5 fruit fly cellular contexts compared by ENCODE assay signal in the genomic region with DNA sequence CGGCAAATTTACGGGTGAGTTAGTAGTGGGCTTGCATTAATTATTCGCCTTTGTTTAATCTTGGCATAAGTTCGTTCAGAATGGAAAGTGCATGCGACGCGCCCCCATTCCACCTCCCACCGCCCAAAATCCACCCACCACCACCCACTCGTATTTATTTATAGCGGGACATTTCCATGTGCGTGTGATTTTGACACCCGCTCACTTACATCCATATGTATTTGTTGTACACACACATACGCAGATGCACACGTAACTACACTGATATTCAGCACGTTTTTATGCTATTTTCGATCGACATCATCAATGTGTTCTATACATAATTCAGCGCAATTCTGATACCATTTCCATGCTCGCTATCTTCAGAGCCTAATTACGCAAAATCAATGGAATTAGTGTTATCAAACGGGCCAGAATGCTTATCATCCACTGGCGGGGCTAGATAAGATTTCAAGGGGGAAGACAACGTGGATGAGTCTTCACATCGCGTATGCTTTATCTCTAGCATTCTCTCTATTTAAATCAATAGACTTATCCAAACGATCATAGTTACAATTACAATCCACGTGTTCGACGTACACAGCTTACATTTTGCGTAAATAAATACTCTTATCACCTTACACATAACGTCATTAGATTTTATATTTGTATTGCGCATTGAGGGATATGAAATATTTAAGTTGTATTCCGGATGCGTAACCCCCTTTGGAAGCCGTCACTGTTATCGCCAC.
TF ChIP-seq lines count a peak whose summit lies in the region.

No protein-coding gene starts in this region.

- no peak for TF ChIP-seq CTCF in whole organism, embryonic (GFP tag; optimal IDR thresholded peaks at IDR 0.05; lab: Kevin White, UChicago)

TF ChIP-seq in whole organism, adult, 20 proteins besides CTCF, POLR2A, EP300 and RAD21:
- TF ChIP-seq CG7045 (GFP tag; optimal IDR thresholded peaks at IDR 0.05; lab: Kevin White, UChicago) (peak; percentile 7), Mnt (GFP tag; optimal IDR thresholded peaks at IDR 0.05; lab: Kevin White, UChicago) (peak; percentile 53), Crg-1 (GFP tag; optimal IDR thresholded peaks at IDR 0.05; lab: Kevin White, UChicago) (peak; percentile 8), CG5204 (GFP tag; optimal IDR thresholded peaks at IDR 0.05; lab: Kevin White, UChicago) (no peak), cic (GFP tag; optimal IDR thresholded peaks at IDR 0.05; lab: Kevin White, UChicago) (peak; percentile 18), ovo (GFP tag; optimal IDR thresholded peaks at IDR 0.05; lab: Kevin White, UChicago) (peak; percentile 74), tj (GFP tag; optimal IDR thresholded peaks at IDR 0.05; lab: Kevin White, UChicago) (no peak), kay (GFP tag; lab: Kevin White, UChicago; ENCODE audit: borderline replicate concordance) (peak; percentile 92)

TF ChIP-seq in whole organism, embryonic, 481 proteins besides CTCF, POLR2A, EP300 and RAD21 (continues in another document):
- TF ChIP-seq CG4820 (GFP tag; optimal IDR thresholded peaks at IDR 0.05; lab: Kevin White, UChicago) (peak; percentile 6), tna (GFP tag; IDR thresholded peaks at IDR 0.05; lab: Robert Waterston, UW; ENCODE audit: partially characterized antibody) (no peak), H15 (GFP tag; IDR thresholded peaks at IDR 0.05; lab: Robert Waterston, UW) (no peak), CG17568 (GFP tag; optimal IDR thresholded peaks at IDR 0.05; lab: Kevin White, UChicago) (peak; percentile 35), CG8281 (tag; optimal IDR thresholded peaks at IDR 0.05; lab: Kevin White, UChicago) (no peak), CG1529 (GFP tag; optimal IDR thresholded peaks at IDR 0.05; lab: Kevin White, UChicago) (no peak), prd (optimal IDR thresholded peaks at IDR 0.05; lab: Kevin White, UChicago) (no peak), prd (GFP tag; IDR thresholded peaks at IDR 0.05; lab: Robert Waterston, UW) (peak; percentile 13; the same call in 1 of the 3 replicates), ftz-f1 (GFP tag; optimal IDR thresholded peaks at IDR 0.05; lab: Kevin White, UChicago) (no peak), so (GFP tag; IDR thresholded peaks at IDR 0.05; lab: Robert Waterston, UW) (peak; percentile 32; the same call in 1 of the 3 replicates), Sin3A (optimal IDR thresholded peaks at IDR 0.05; lab: Kevin White, UChicago) (no peak), Adf1 (GFP tag; IDR thresholded peaks at IDR 0.05; lab: Robert Waterston, UW) (peak; percentile 7; the same call in 1 of the 2 replicates), sob (GFP tag; IDR thresholded peaks at IDR 0.05; lab: Robert Waterston, UW) (peak; percentile 39; the same call in 1 of the 2 replicates), slbo (GFP tag; IDR thresholded peaks at IDR 0.05; lab: Robert Waterston, UW) (peak; percentile 28; the same call in 1 of the 2 replicates), Spps (tag; optimal IDR thresholded peaks at IDR 0.05; lab: Kevin White, UChicago) (no peak), cg (GFP tag; optimal IDR thresholded peaks at IDR 0.05; lab: Kevin White, UChicago) (peak; percentile 84), CG6854 (GFP tag; optimal IDR thresholded peaks at IDR 0.05; lab: Kevin White, UChicago) (peak; percentile 27), CG6683 (GFP tag; optimal IDR thresholded peaks at IDR 0.05; lab: Kevin White, UChicago) (no peak)

TF ChIP-seq in whole organism, prepupa, 60 proteins besides CTCF, POLR2A, EP300 and RAD21 (continues in another document):
- no peak for TF ChIP-seq Hr38 (GFP tag; optimal IDR thresholded peaks at IDR 0.05; lab: Kevin White, UChicago)
- no peak for TF ChIP-seq CG11762 (GFP tag; optimal IDR thresholded peaks at IDR 0.05; lab: Kevin White, UChicago; ENCODE audit: insufficient read depth)
- no peak for TF ChIP-seq eg (GFP tag; IDR thresholded peaks at IDR 0.05; lab: Robert Waterston, UW)
- TF ChIP-seq CG11902 (GFP tag; optimal IDR thresholded peaks at IDR 0.05; lab: Kevin White, UChicago), result no peak
- no peak for TF ChIP-seq Sox14 (GFP tag; optimal IDR thresholded peaks at IDR 0.05; lab: Kevin White, UChicago)
- no peak for TF ChIP-seq dsx (GFP tag; optimal IDR thresholded peaks at IDR 0.05; lab: Kevin White, UChicago; ENCODE audit: poor library complexity, severe bottlenecking)
- TF ChIP-seq spab (GFP tag; optimal IDR thresholded peaks at IDR 0.05; lab: Kevin White, UChicago), result no peak
- TF ChIP-seq CG10631 (GFP tag; optimal IDR thresholded peaks at IDR 0.05; lab: Kevin White, UChicago), result no peak
- no peak for TF ChIP-seq CG15336 (GFP tag; IDR thresholded peaks at IDR 0.05; lab: Robert Waterston, UW)
- TF ChIP-seq Lpt (GFP tag; optimal IDR thresholded peaks at IDR 0.05; lab: Kevin White, UChicago), result no peak
- peak; percentile 81 for TF ChIP-seq svp (GFP tag; lab: Kevin White, UChicago)
- no peak for TF ChIP-seq CG8632 (GFP tag; optimal IDR thresholded peaks at IDR 0.05; lab: Kevin White, UChicago)
- peak; percentile 22 for TF ChIP-seq acj6 (GFP tag; optimal IDR thresholded peaks at IDR 0.05; lab: Kevin White, UChicago)
- TF ChIP-seq dac (GFP tag; optimal IDR thresholded peaks at IDR 0.05; lab: Kevin White, UChicago), result no peak
- no peak for TF ChIP-seq Ets21C (GFP tag; optimal IDR thresholded peaks at IDR 0.05; lab: Kevin White, UChicago)
- TF ChIP-seq vri (GFP tag; optimal IDR thresholded peaks at IDR 0.05; lab: Kevin White, UChicago), result peak; percentile 55
- TF ChIP-seq Eip75B (GFP tag; optimal IDR thresholded peaks at IDR 0.05; lab: Kevin White, UChicago), result no peak
- TF ChIP-seq CG8119 (GFP tag; IDR thresholded peaks at IDR 0.05; lab: Robert Waterston, UW), result no peak
- no peak for TF ChIP-seq CG10669 (GFP tag; optimal IDR thresholded peaks at IDR 0.05; lab: Kevin White, UChicago)
- peak; percentile 52 for TF ChIP-seq Eip78C (GFP tag; lab: Kevin White, UChicago)

TF ChIP-seq in whole organism, pupa, 21 proteins besides CTCF, POLR2A, EP300 and RAD21:
- TF ChIP-seq D1 (tag; optimal IDR thresholded peaks at IDR 0.05; lab: Kevin White, UChicago) (peak; percentile 8), Snoo (tag; optimal IDR thresholded peaks at IDR 0.05; lab: Kevin White, UChicago) (no peak)

TF ChIP-seq in whole organism, wandering third instar larva, 38 proteins besides CTCF, POLR2A, EP300 and RAD21:
- no peak for TF ChIP-seq Myc (optimal IDR thresholded peaks at IDR 0.05; lab: Kevin White, UChicago)
- peak; percentile 8 for TF ChIP-seq Hnf4 (GFP tag; optimal IDR thresholded peaks at IDR 0.05; lab: Kevin White, UChicago)
- no peak for TF ChIP-seq Rel (GFP tag; optimal IDR thresholded peaks at IDR 0.05; lab: Kevin White, UChicago)
- TF ChIP-seq Rel (tag; optimal IDR thresholded peaks at IDR 0.05; lab: Kevin White, UChicago), result peak; percentile 72
- TF ChIP-seq fru (GFP tag; optimal IDR thresholded peaks at IDR 0.05; lab: Kevin White, UChicago), result peak; percentile 58
- TF ChIP-seq OdsH (GFP tag; optimal IDR thresholded peaks at IDR 0.05; lab: Kevin White, UChicago), result peak; percentile 63
- peak; percentile 45 for TF ChIP-seq ey (GFP tag; optimal IDR thresholded peaks at IDR 0.05; lab: Kevin White, UChicago)
- peak; percentile 0 for TF ChIP-seq Sp1 (GFP tag; optimal IDR thresholded peaks at IDR 0.05; lab: Kevin White, UChicago)
- peak; percentile 11 for TF ChIP-seq HLH106 (tag; optimal IDR thresholded peaks at IDR 0.05; lab: Kevin White, UChicago)
- peak; percentile 56 for TF ChIP-seq rgr (GFP tag; optimal IDR thresholded peaks at IDR 0.05; lab: Kevin White, UChicago)
- no peak for TF ChIP-seq N (GFP tag; optimal IDR thresholded peaks at IDR 0.05; lab: Kevin White, UChicago)
- no peak for TF ChIP-seq usp (GFP tag; optimal IDR thresholded peaks at IDR 0.05; lab: Kevin White, UChicago)
- no peak for TF ChIP-seq dmrt93B (GFP tag; optimal IDR thresholded peaks at IDR 0.05; lab: Kevin White, UChicago)
- peak; percentile 13 for TF ChIP-seq psq (GFP tag; optimal IDR thresholded peaks at IDR 0.05; lab: Kevin White, UChicago)
- peak; percentile 58 for TF ChIP-seq h (GFP tag; optimal IDR thresholded peaks at IDR 0.05; lab: Kevin White, UChicago)
- TF ChIP-seq foxo (GFP tag; optimal IDR thresholded peaks at IDR 0.05; lab: Kevin White, UChicago), result peak in 1 of 2 experiments; percentile 28
- peak; percentile 50 for TF ChIP-seq br (GFP tag; optimal IDR thresholded peaks at IDR 0.05; lab: Kevin White, UChicago)
- TF ChIP-seq dsf (GFP tag; optimal IDR thresholded peaks at IDR 0.05; lab: Kevin White, UChicago; ENCODE audit: borderline replicate concordance), result no peak
TF ChIP-seq in whole organism, wandering third instar larva: peak in this region for 12.
